Fruit fly (Drosophila melanogaster): Measurements from ENCODE around the gene beat-Vb.

DNA sequence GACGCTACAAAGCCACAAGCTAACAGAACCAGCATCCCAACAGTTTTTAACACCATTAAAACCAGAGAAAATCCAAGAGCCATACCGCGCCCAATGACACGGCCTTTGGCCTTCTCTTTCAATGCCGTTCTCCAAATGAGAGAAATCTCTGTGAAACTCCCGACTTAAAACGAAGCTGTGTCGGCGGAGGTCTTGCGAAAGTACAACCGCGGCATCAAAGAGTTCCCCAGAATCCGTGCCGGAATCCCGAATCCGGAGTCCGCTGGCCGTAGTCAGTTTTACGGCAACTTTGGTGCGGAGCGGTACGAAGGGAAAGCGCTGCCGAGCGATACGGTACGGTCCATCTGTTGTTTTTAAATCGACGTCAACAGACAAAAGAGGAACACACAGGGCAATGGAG lies at the start of gene beat-Vb:
- TF ChIP-seq CG32767 (GFP tag; IDR thresholded peaks at IDR 0.05) (no peak), Lpt (GFP tag; optimal IDR thresholded peaks at IDR 0.05) (no peak), gcm (GFP tag; optimal IDR thresholded peaks at IDR 0.05) (no peak), CTCF (GFP tag; optimal IDR thresholded peaks at IDR 0.05) (no peak), otp (GFP tag; IDR thresholded peaks at IDR 0.05) (no peak), Abd-B (GFP tag; optimal IDR thresholded peaks at IDR 0.05) (no peak), fru (optimal IDR thresholded peaks at IDR 0.05) (no peak), chif (GFP tag; optimal IDR thresholded peaks at IDR 0.05) (no peak), Xrp1 (GFP tag; IDR thresholded peaks at IDR 0.05) (no peak), bigmax (GFP tag; optimal IDR thresholded peaks at IDR 0.05) (no peak)

All from whole organism, embryonic.